Fruit fly (Drosophila melanogaster): ENCODE results near the gene CG42680.

The CG42680 gene

DNA sequence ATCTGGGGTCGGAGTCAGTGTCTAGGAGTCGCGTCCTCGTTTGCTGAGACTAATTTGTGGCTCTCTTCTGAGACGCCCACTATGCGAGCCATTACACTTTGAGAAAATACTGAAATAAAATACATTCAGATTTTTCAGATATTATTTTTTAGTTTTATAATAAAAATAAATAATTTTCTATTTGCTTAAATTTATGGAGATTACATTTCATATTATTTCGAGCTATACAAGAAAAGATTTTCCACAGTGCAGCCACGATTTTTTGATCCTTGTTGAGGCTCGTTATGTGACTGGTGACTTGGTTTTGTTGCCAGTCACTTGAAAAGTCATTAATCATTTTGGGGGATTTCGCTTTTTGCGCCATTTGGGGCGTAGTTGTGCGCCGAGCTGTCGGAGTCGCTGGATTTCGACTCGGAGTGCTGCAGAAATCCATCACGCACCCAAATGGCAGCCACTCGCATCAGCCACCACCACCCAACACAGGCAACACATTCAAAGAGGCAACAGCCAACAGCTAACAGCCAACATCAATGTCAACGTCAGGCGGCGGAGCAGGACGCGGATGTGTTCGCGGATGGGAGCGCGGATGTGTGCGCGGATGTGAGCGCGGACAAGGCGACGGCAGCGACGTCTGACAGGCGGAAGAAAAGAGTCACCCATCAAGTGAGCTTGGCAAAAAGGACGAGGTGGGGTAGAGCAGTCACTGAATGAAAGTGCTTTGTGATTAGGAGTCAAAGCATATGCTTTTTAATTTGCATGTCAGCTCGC is 1.1 kb downstream of the CG42680 start (continued):
- no peak for TF ChIP-seq Gsc (GFP tag; IDR thresholded peaks at IDR 0.05)
- no peak for TF ChIP-seq ato (GFP tag; IDR thresholded peaks at IDR 0.05; ENCODE audit: partially characterized antibody)
- peak; percentile 37 for TF ChIP-seq D19A (tag; optimal IDR thresholded peaks at IDR 0.05)
- peak; percentile 59 for TF ChIP-seq CG15696 (tag; optimal IDR thresholded peaks at IDR 0.05)
- TF ChIP-seq Hr3 (GFP tag; optimal IDR thresholded peaks at IDR 0.05): peak; percentile 13
- peak; percentile 17 for TF ChIP-seq Ssrp (tag; optimal IDR thresholded peaks at IDR 0.05)
- peak; percentile 34 for TF ChIP-seq unpg (GFP tag; optimal IDR thresholded peaks at IDR 0.05)
- no peak for TF ChIP-seq MESR4 (GFP tag; optimal IDR thresholded peaks at IDR 0.05)
- TF ChIP-seq CG10979 (tag; optimal IDR thresholded peaks at IDR 0.05): peak; percentile 42
- TF ChIP-seq D (optimal IDR thresholded peaks at IDR 0.05): no peak
- TF ChIP-seq D (GFP tag; optimal IDR thresholded peaks at IDR 0.05): peak; percentile 6
- no peak for TF ChIP-seq NC2β (GFP tag; optimal IDR thresholded peaks at IDR 0.05)
- 0 out of 2 replicates have a peak, but pooled peaks have one; percentile 16 for TF ChIP-seq CG17328 (GFP tag; IDR thresholded peaks at IDR 0.05)
- peak; percentile 36 for TF ChIP-seq CG12391 (tag; optimal IDR thresholded peaks at IDR 0.05)
- peak; percentile 10 for TF ChIP-seq Sox100B (GFP tag; optimal IDR thresholded peaks at IDR 0.05)
- no peak for TF ChIP-seq eyg (GFP tag; optimal IDR thresholded peaks at IDR 0.05)
- TF ChIP-seq CG2199 (GFP tag; IDR thresholded peaks at IDR 0.05): no peak
- TF ChIP-seq nmo (GFP tag; optimal IDR thresholded peaks at IDR 0.05): peak; percentile 2
- no peak for TF ChIP-seq croc (GFP tag; conservative IDR thresholded peaks at IDR 0.05)
- TF ChIP-seq Meics (GFP tag; optimal IDR thresholded peaks at IDR 0.05): peak; percentile 25
- TF ChIP-seq br (optimal IDR thresholded peaks at IDR 0.05): no peak
- no peak for TF ChIP-seq grn (GFP tag; optimal IDR thresholded peaks at IDR 0.05)
- no peak for TF ChIP-seq CG14014 (GFP tag; IDR thresholded peaks at IDR 0.05)
- peak; percentile 38 for TF ChIP-seq grau (tag; optimal IDR thresholded peaks at IDR 0.05)
- TF ChIP-seq Blimp-1 (GFP tag; optimal IDR thresholded peaks at IDR 0.05): peak; percentile 35
- TF ChIP-seq kah (GFP tag; optimal IDR thresholded peaks at IDR 0.05): no peak
- 0 out of 2 replicates have a peak, but pooled peaks have one; percentile 13 for TF ChIP-seq CG6689 (GFP tag; IDR thresholded peaks at IDR 0.05)
- TF ChIP-seq CG31441 (GFP tag; IDR thresholded peaks at IDR 0.05): peak; percentile 32; the same call in 1 of the 2 replicates
- TF ChIP-seq CoRest (tag; optimal IDR thresholded peaks at IDR 0.05): peak; percentile 23
- no peak for TF ChIP-seq CG6791 (GFP tag; IDR thresholded peaks at IDR 0.05; ENCODE audit: partially characterized antibody)
- peak; percentile 7 for TF ChIP-seq CG13424 (tag; optimal IDR thresholded peaks at IDR 0.05)
- TF ChIP-seq CG32772 (GFP tag; IDR thresholded peaks at IDR 0.05): 0 out of 2 replicates have a peak, but pooled peaks have one; percentile 14
- no peak for TF ChIP-seq Usf (GFP tag; optimal IDR thresholded peaks at IDR 0.05)
- peak; percentile 25 for TF ChIP-seq CG15269 (tag; optimal IDR thresholded peaks at IDR 0.05)
- TF ChIP-seq bigmax (GFP tag; optimal IDR thresholded peaks at IDR 0.05): no peak
- TF ChIP-seq Xrp1 (GFP tag; IDR thresholded peaks at IDR 0.05): peak; percentile 45; the same call in 1 of the 2 replicates
- TF ChIP-seq tap (tag; optimal IDR thresholded peaks at IDR 0.05): peak; percentile 20
- peak; percentile 0 to 29 for TF ChIP-seq bsh (GFP tag; optimal IDR thresholded peaks at IDR 0.05)
- peak; percentile 23 for TF ChIP-seq CG10267 (tag; optimal IDR thresholded peaks at IDR 0.05)
- no peak for TF ChIP-seq Antp (GFP tag; optimal IDR thresholded peaks at IDR 0.05)
- TF ChIP-seq CG18262 (tag; optimal IDR thresholded peaks at IDR 0.05): peak; percentile 43
- no peak for TF ChIP-seq ci (GFP tag; IDR thresholded peaks at IDR 0.05)
- TF ChIP-seq slbo (GFP tag; IDR thresholded peaks at IDR 0.05): peak; percentile 30; the same call in 1 of the 2 replicates
- TF ChIP-seq CG2202 (tag; optimal IDR thresholded peaks at IDR 0.05): no peak
- no peak for TF ChIP-seq knrl (GFP tag; IDR thresholded peaks at IDR 0.05; ENCODE audit: partially characterized antibody)
- no peak for TF ChIP-seq h (optimal IDR thresholded peaks at IDR 0.05)
- TF ChIP-seq CG11504 (tag; optimal IDR thresholded peaks at IDR 0.05): peak; percentile 52
- TF ChIP-seq Camta (GFP tag; optimal IDR thresholded peaks at IDR 0.05): no peak
- TF ChIP-seq bcd (GFP tag; optimal IDR thresholded peaks at IDR 0.05): peak; percentile 2
